ENCODE assay signal across 2 fruit fly cellular contexts in genomic region chrX:1821039-1821438, dm6.
TF ChIP-seq lines count a peak whose summit lies in the region.

No protein-coding gene starts in this region.

- TF ChIP-seq CTCF in whole organism, embryonic (GFP tag; optimal IDR thresholded peaks at IDR 0.05; lab: Kevin White, UChicago) = peak; percentile 51

TF ChIP-seq in whole organism, adult, 20 proteins besides CTCF, POLR2A, EP300 and RAD21:
- TF ChIP-seq ovo (GFP tag; optimal IDR thresholded peaks at IDR 0.05; lab: Kevin White, UChicago) (no peak), cnc (optimal IDR thresholded peaks at IDR 0.05; lab: Kevin White, UChicago) (no peak), bab1 (GFP tag; optimal IDR thresholded peaks at IDR 0.05; lab: Kevin White, UChicago) (peak; percentile 36), CG33017 (tag; optimal IDR thresholded peaks at IDR 0.05; lab: Kevin White, UChicago) (no peak)

TF ChIP-seq in whole organism, embryonic, 481 proteins besides CTCF, POLR2A, EP300 and RAD21:
- no peak for TF ChIP-seq GATAe (GFP tag; conservative IDR thresholded peaks at IDR 0.05; lab: Robert Waterston, UW)
- no peak for TF ChIP-seq NK7.1 (GFP tag; optimal IDR thresholded peaks at IDR 0.05; lab: Kevin White, UChicago)
- TF ChIP-seq seq (GFP tag; IDR thresholded peaks at IDR 0.05; lab: Robert Waterston, UW) = no peak
- no peak for TF ChIP-seq CG18599 (GFP tag; optimal IDR thresholded peaks at IDR 0.05; lab: Kevin White, UChicago)
- TF ChIP-seq Oli (tag; optimal IDR thresholded peaks at IDR 0.05; lab: Kevin White, UChicago) = no peak
- TF ChIP-seq Xbp1 (GFP tag; optimal IDR thresholded peaks at IDR 0.05; lab: Kevin White, UChicago) = no peak
- TF ChIP-seq sna (GFP tag; IDR thresholded peaks at IDR 0.05; lab: Robert Waterston, UW; ENCODE audit: partially characterized antibody) = no peak
- TF ChIP-seq pzg (GFP tag; optimal IDR thresholded peaks at IDR 0.05; lab: Kevin White, UChicago) = peak; percentile 24
- TF ChIP-seq CG2889 (GFP tag; IDR thresholded peaks at IDR 0.05; lab: Robert Waterston, UW) = no peak
- no peak for TF ChIP-seq sens-2 (GFP tag; IDR thresholded peaks at IDR 0.05; lab: Robert Waterston, UW)
- no peak for TF ChIP-seq ato (GFP tag; IDR thresholded peaks at IDR 0.05; lab: Robert Waterston, UW; ENCODE audit: partially characterized antibody)
- no peak for TF ChIP-seq Lpt (GFP tag; optimal IDR thresholded peaks at IDR 0.05; lab: Kevin White, UChicago)
- no peak for TF ChIP-seq CG30431 (GFP tag; optimal IDR thresholded peaks at IDR 0.05; lab: Kevin White, UChicago)
- no peak for TF ChIP-seq Ada2b (GFP tag; IDR thresholded peaks at IDR 0.05; lab: Robert Waterston, UW)
- no peak for TF ChIP-seq Dek (tag; optimal IDR thresholded peaks at IDR 0.05; lab: Kevin White, UChicago)
- TF ChIP-seq row (GFP tag; IDR thresholded peaks at IDR 0.05; lab: Robert Waterston, UW) = no peak
- no peak for TF ChIP-seq CG15011 (GFP tag; optimal IDR thresholded peaks at IDR 0.05; lab: Kevin White, UChicago)
- TF ChIP-seq Rfx (GFP tag; IDR thresholded peaks at IDR 0.05; lab: Robert Waterston, UW) = no peak
- no peak for TF ChIP-seq gcm (GFP tag; optimal IDR thresholded peaks at IDR 0.05; lab: Kevin White, UChicago)
- TF ChIP-seq tll (GFP tag; optimal IDR thresholded peaks at IDR 0.05; lab: Kevin White, UChicago) = no peak
- TF ChIP-seq CG6254 (GFP tag; optimal IDR thresholded peaks at IDR 0.05; lab: Kevin White, UChicago) = no peak
- TF ChIP-seq CG17361 (GFP tag; IDR thresholded peaks at IDR 0.05; lab: Robert Waterston, UW) = no peak
- no peak for TF ChIP-seq Lhr (GFP tag; optimal IDR thresholded peaks at IDR 0.05; lab: Kevin White, UChicago)
- TF ChIP-seq Med (GFP tag; lab: Kevin White, UChicago) = peak; percentile 25
- no peak for TF ChIP-seq CG1529 (GFP tag; optimal IDR thresholded peaks at IDR 0.05; lab: Kevin White, UChicago)
- TF ChIP-seq CG15514 (GFP tag; optimal IDR thresholded peaks at IDR 0.05; lab: Kevin White, UChicago) = peak; percentile 20
- TF ChIP-seq fd96Cb (tag; optimal IDR thresholded peaks at IDR 0.05; lab: Kevin White, UChicago) = no peak
- peak; percentile 59 for TF ChIP-seq Dp (GFP tag; optimal IDR thresholded peaks at IDR 0.05; lab: Kevin White, UChicago)
- no peak for TF ChIP-seq Doc3 (GFP tag; IDR thresholded peaks at IDR 0.05; lab: Robert Waterston, UW; ENCODE audit: partially characterized antibody)
- peak; percentile 30 for TF ChIP-seq gfzf (GFP tag; optimal IDR thresholded peaks at IDR 0.05; lab: Kevin White, UChicago)
- peak; percentile 17 for TF ChIP-seq pita (GFP tag; optimal IDR thresholded peaks at IDR 0.05; lab: Kevin White, UChicago)
- no peak for TF ChIP-seq Rx (GFP tag; IDR thresholded peaks at IDR 0.05; lab: Robert Waterston, UW)
- no peak for TF ChIP-seq vfl (GFP tag; optimal IDR thresholded peaks at IDR 0.05; lab: Kevin White, UChicago)
- TF ChIP-seq E2f2 (GFP tag; IDR thresholded peaks at IDR 0.05; lab: Robert Waterston, UW) = peak; percentile 68
TF ChIP-seq in whole organism, embryonic: peak in this region for 7.
